Fruit fly (Drosophila melanogaster) whole organism, embryonic: ENCODE results near the gene CG4465.

Source experiments
- B-H1 ChIP-seq: fragments of 200-800 bp; sonication (Bioruptor generic); IDR thresholded peaks from 3 replicates; pipeline ENCODE4 v1.3.6; 2022; ENCODE audit warnings: missing biosample characterization, missing genetic modification characterization
- BtbVII ChIP-seq: fragments of 200-800 bp; sonication (Bioruptor generic); optimal IDR thresholded peaks from 3 replicates; lab custom pipeline; 2017; ENCODE audit warnings: missing biosample characterization, mild to moderate bottlenecking, missing genetic modification characterization
- C15 ChIP-seq: fragments of 200-800 bp; sonication (Bioruptor generic); IDR thresholded peaks from 3 replicates; pipeline ENCODE4 v1.3.6; 2022; ENCODE audit warnings: missing biosample characterization, missing genetic modification characterization
- CG10209 ChIP-seq: fragments of 200-800 bp; sonication (Bioruptor generic); optimal IDR thresholded peaks from 3 replicates; lab custom pipeline; 2017; ENCODE audit warnings: missing biosample characterization, mild to moderate bottlenecking, missing genetic modification characterization, missing genetic modification reagents
- CG10267 ChIP-seq: fragments of 200-800 bp; sonication (Bioruptor generic); optimal IDR thresholded peaks from 2 replicates; lab custom pipeline; 2018; ENCODE audit warnings: missing biosample characterization, mild to moderate bottlenecking, missing genetic modification characterization, moderate library complexity
- CG10366 ChIP-seq: fragments of 200-800 bp; sonication (Bioruptor generic); IDR thresholded peaks from 2 replicates; pipeline ENCODE4 v1.3.6; 2022; ENCODE audit warnings: missing biosample characterization, missing genetic modification characterization
- CG12071 ChIP-seq: fragments of 200-800 bp; sonication (Bioruptor generic); optimal IDR thresholded peaks from 3 replicates; lab custom pipeline; 2018; ENCODE audit warnings: missing biosample characterization, mild to moderate bottlenecking, missing genetic modification characterization
- CG13296 ChIP-seq: fragments of 200-800 bp; sonication (Bioruptor generic); optimal IDR thresholded peaks from 3 replicates; lab custom pipeline; 2018; ENCODE audit warnings: missing biosample characterization, mild to moderate bottlenecking, missing genetic modification characterization
- CG13424 ChIP-seq: fragments of 200-800 bp; sonication (Bioruptor generic); optimal IDR thresholded peaks from 2 replicates; lab custom pipeline; 2019; ENCODE audit warnings: missing biosample characterization, mild to moderate bottlenecking, missing genetic modification characterization, moderate library complexity
- CG17186 ChIP-seq: fragments of 200-800 bp; sonication (Bioruptor generic); optimal IDR thresholded peaks from 3 replicates; lab custom pipeline; 2017; ENCODE audit warnings: missing biosample characterization, missing genetic modification reagents, missing genetic modification characterization
- CG17385 ChIP-seq: fragments of 200-800 bp; sonication (Bioruptor generic); optimal IDR thresholded peaks from 3 replicates; lab custom pipeline; 2018; ENCODE audit warnings: missing biosample characterization, mild to moderate bottlenecking, missing genetic modification characterization
- CG17802 ChIP-seq: fragments of 200-800 bp; sonication (Bioruptor generic); optimal IDR thresholded peaks from 2 replicates; lab custom pipeline; 2018; ENCODE audit warnings: missing biosample characterization, mild to moderate bottlenecking, missing genetic modification characterization, moderate library complexity
- CG18599 ChIP-seq: fragments of 200-800 bp; sonication (Bioruptor generic); optimal IDR thresholded peaks from 3 replicates; lab custom pipeline; 2017; ENCODE audit warnings: missing biosample characterization, missing genetic modification characterization, mild to moderate bottlenecking, moderate library complexity, missing genetic modification reagents
- CG31441 ChIP-seq: fragments of 200-800 bp; sonication (Bioruptor generic); IDR thresholded peaks from 2 replicates; pipeline ENCODE4 v1.3.6; 2022; ENCODE audit warnings: missing biosample characterization, missing genetic modification characterization
- CG3281 ChIP-seq: fragments of 200-800 bp; sonication (Bioruptor generic); optimal IDR thresholded peaks from 3 replicates; lab custom pipeline; 2017; ENCODE audit warnings: missing biosample characterization, mild to moderate bottlenecking, missing genetic modification characterization
- CG33213 ChIP-seq: fragments of 200-800 bp; sonication (Bioruptor generic); optimal IDR thresholded peaks from 3 replicates; lab custom pipeline; 2016; ENCODE audit warnings: missing biosample characterization, missing genetic modification characterization
- CG34376 ChIP-seq: fragments of 200-800 bp; sonication (Bioruptor generic); optimal IDR thresholded peaks from 2 replicates; lab custom pipeline; 2018; ENCODE audit warnings: missing biosample characterization, mild to moderate bottlenecking, missing genetic modification characterization
- CG4328 ChIP-seq: fragments of 200-800 bp; sonication (Bioruptor generic); optimal IDR thresholded peaks from 3 replicates; lab custom pipeline; 2017; ENCODE audit warnings: missing biosample characterization, missing genetic modification reagents, missing genetic modification characterization
- CG4424 ChIP-seq: fragments of 200-800 bp; sonication (Bioruptor generic); optimal IDR thresholded peaks from 3 replicates; lab custom pipeline; 2016; ENCODE audit warnings: missing biosample characterization, missing genetic modification characterization
- CG6765 ChIP-seq: fragments of 200-800 bp; sonication (Bioruptor generic); optimal IDR thresholded peaks from 3 replicates; lab custom pipeline; 2017; ENCODE audit warnings: missing biosample characterization, mild to moderate bottlenecking, missing genetic modification characterization
- CG6813 ChIP-seq: fragments of 200-800 bp; sonication (Bioruptor generic); optimal IDR thresholded peaks from 2 replicates; lab custom pipeline; 2017; ENCODE audit warnings: missing biosample characterization, missing genetic modification characterization, mild to moderate bottlenecking, moderate library complexity, missing genetic modification reagents
- CG7987 ChIP-seq: fragments of 200-800 bp; sonication (Bioruptor generic); optimal IDR thresholded peaks from 2 replicates; lab custom pipeline; 2018; ENCODE audit warnings: missing biosample characterization, mild to moderate bottlenecking, missing genetic modification characterization, moderate library complexity
- CG8388 ChIP-seq: fragments of 200-800 bp; sonication (Bioruptor generic); optimal IDR thresholded peaks from 2 replicates; lab custom pipeline; 2019; ENCODE audit warnings: missing biosample characterization, mild to moderate bottlenecking, missing genetic modification characterization, moderate library complexity
- CrebB ChIP-seq: fragments of 200-800 bp; sonication (Bioruptor generic); optimal IDR thresholded peaks from 3 replicates; lab custom pipeline; 2018; ENCODE audit warnings: missing biosample characterization, mild to moderate bottlenecking, missing genetic modification characterization
- D19A ChIP-seq: fragments of 200-800 bp; optimal IDR thresholded peaks from 3 replicates; lab custom pipeline; 2019; ENCODE audit warnings: missing biosample characterization, mild to moderate bottlenecking, missing genetic modification characterization, moderate library complexity
- Deaf1 ChIP-seq: fragments of 200-800 bp; optimal IDR thresholded peaks from 3 replicates; lab custom pipeline; 2019; ENCODE audit warnings: missing biosample characterization, mild to moderate bottlenecking, missing genetic modification characterization, moderate library complexity
- Dip3 ChIP-seq: fragments of 200-800 bp; sonication (Bioruptor generic); optimal IDR thresholded peaks from 3 replicates; lab custom pipeline; 2016; ENCODE audit warnings: missing biosample characterization, missing genetic modification characterization
- HLH3B ChIP-seq: fragments of 200-800 bp; sonication (Bioruptor generic); IDR thresholded peaks from 2 replicates; pipeline ENCODE4 v1.3.6; 2022; ENCODE audit warnings: missing biosample characterization, missing genetic modification characterization
- Med ChIP-seq: fragments of 200-800 bp; sonication (Bioruptor generic); peaks from one replicate; lab custom pipeline; 2016; ENCODE audit warnings: missing biosample characterization, missing genetic modification characterization, mild to moderate bottlenecking, inconsistent platforms, moderate library complexity
- NFAT ChIP-seq: fragments of 200-800 bp; sonication (Bioruptor generic); IDR thresholded peaks from 2 replicates; pipeline ENCODE4 v1.3.6; 2022; ENCODE audit warnings: missing biosample characterization, missing genetic modification characterization
- NfI ChIP-seq: fragments of 200-800 bp; sonication (Bioruptor generic); optimal IDR thresholded peaks from 3 replicates; lab custom pipeline; 2018; ENCODE audit warnings: missing biosample characterization, mild to moderate bottlenecking, missing genetic modification characterization, moderate library complexity
- Sin3A ChIP-seq: fragments of >200 bp; optimal IDR thresholded peaks from 2 replicates; lab custom pipeline; 2018
- Usf ChIP-seq: fragments of 200-800 bp; sonication (Bioruptor generic); optimal IDR thresholded peaks from 2 replicates; lab custom pipeline; 2017; ENCODE audit warnings: missing genotype, missing biosample characterization, missing genetic modification characterization
- Xbp1 ChIP-seq: fragments of 200-800 bp; sonication (Bioruptor generic); optimal IDR thresholded peaks from 3 replicates; lab custom pipeline; 2016; ENCODE audit warnings: missing biosample characterization, mild to moderate bottlenecking, missing genetic modification characterization
- al ChIP-seq: fragments of 200-800 bp; sonication (Bioruptor generic); IDR thresholded peaks from 2 replicates; pipeline ENCODE4 v1.3.6; 2022; ENCODE audit warnings: missing biosample characterization, missing genetic modification characterization
- ara ChIP-seq: fragments of 200-800 bp; sonication (Bioruptor generic); IDR thresholded peaks from 2 replicates; pipeline ENCODE4 v1.3.6; 2022; ENCODE audit warnings: missing biosample characterization, missing genetic modification characterization
- az2 ChIP-seq: fragments of 200-800 bp; sonication (Bioruptor generic); optimal IDR thresholded peaks from 3 replicates; lab custom pipeline; 2016; ENCODE audit warnings: missing biosample characterization, missing genetic modification characterization
- bbx ChIP-seq: fragments of 200-800 bp; sonication (Bioruptor generic); IDR thresholded peaks from 2 replicates; pipeline ENCODE4 v1.3.6; 2022; ENCODE audit warnings: missing biosample characterization, missing genetic modification characterization; ENCODE audit not compliant: partially characterized antibody
- cg ChIP-seq: fragments of 200-800 bp; sonication (Bioruptor generic); optimal IDR thresholded peaks from 3 replicates; lab custom pipeline; 2019; ENCODE audit warnings: missing biosample characterization, mild to moderate bottlenecking, missing genetic modification characterization, moderate library complexity
- dmrt99B ChIP-seq: fragments of 200-800 bp; sonication (Bioruptor generic); optimal IDR thresholded peaks from 2 replicates; lab custom pipeline; 2018; ENCODE audit warnings: missing biosample characterization, mild to moderate bottlenecking, missing genetic modification characterization, moderate library complexity
- ems ChIP-seq: fragments of 200-800 bp; sonication (Bioruptor generic); optimal IDR thresholded peaks from 3 replicates; lab custom pipeline; 2016; ENCODE audit warnings: missing biosample characterization, missing genetic modification characterization
- gt ChIP-seq: fragments of 200-800 bp; sonication (Bioruptor generic); IDR thresholded peaks from 2 replicates; pipeline ENCODE4 v1.3.6; 2022; ENCODE audit warnings: missing biosample characterization, missing genetic modification characterization
- hth ChIP-seq: fragments of >200 bp; optimal IDR thresholded peaks from 2 replicates; lab custom pipeline; 2017; ENCODE audit warnings: inconsistent platforms
- jing ChIP-seq: fragments of 200-800 bp; sonication (Bioruptor generic); optimal IDR thresholded peaks from 2 replicates; lab custom pipeline; 2018; ENCODE audit warnings: missing biosample characterization, mild to moderate bottlenecking, missing genetic modification characterization
- klu ChIP-seq: fragments of 200-800 bp; sonication (Bioruptor generic); IDR thresholded peaks from 2 replicates; pipeline ENCODE4 v1.3.6; 2022; ENCODE audit warnings: missing biosample characterization, missing genetic modification characterization
- lab ChIP-seq: fragments of 200-800 bp; sonication (Bioruptor generic); optimal IDR thresholded peaks from 3 replicates; lab custom pipeline; 2017; ENCODE audit warnings: missing biosample characterization, missing genetic modification characterization, mild to moderate bottlenecking, moderate library complexity, missing genetic modification reagents
- odd ChIP-seq: fragments of 200-800 bp; sonication (Bioruptor generic); optimal IDR thresholded peaks from 2 replicates; lab custom pipeline; 2017; ENCODE audit warnings: missing biosample characterization, mild to moderate bottlenecking, missing genetic modification characterization
- tio ChIP-seq: fragments of 200-800 bp; sonication (Bioruptor generic); optimal IDR thresholded peaks from 2 replicates; lab custom pipeline; 2017; ENCODE audit warnings: missing biosample characterization, missing genetic modification characterization, inconsistent platforms
- trh ChIP-seq: fragments of 200-800 bp; sonication (Bioruptor generic); optimal IDR thresholded peaks from 2 replicates; lab custom pipeline; 2016; ENCODE audit warnings: missing biosample characterization, missing genetic modification characterization

CG4465 gene

dm6 chr3R:19875118-19875887, 42.3 kb downstream of the CG4465 start, which contains the start of gene Mrp5 (continued):
- TF ChIP-seq CG8388 (GFP tag; lab: Kevin White, UChicago) (peak; percentile 98), CG10366 (peak; percentile 69), CG17186 (GFP tag; lab: Kevin White, UChicago) (peak; percentile 11), D19A (tag; lab: Kevin White, UChicago) (peak; percentile 33), cg (GFP tag; lab: Kevin White, UChicago) (peak; percentile 78), Usf (no peak), CG6765 (GFP tag; lab: Kevin White, UChicago) (no peak), Xbp1 (GFP tag; lab: Kevin White, UChicago) (peak; percentile 61), CG3281 (GFP tag; lab: Kevin White, UChicago) (peak; percentile 26), trh (no peak), CG17385 (GFP tag; lab: Kevin White, UChicago) (peak; percentile 28), C15 (0 out of 3 replicates have a peak, but pooled peaks have one; percentile 47), tio (peak; percentile 20), B-H1 (peak; percentile 40; the same call in 2 of the 3 replicates), az2 (peak; percentile 40), al (GFP tag; lab: Robert Waterston, UW) (peak; percentile 32; the same call in 1 of the 2 replicates), CG31441 (GFP tag; lab: Robert Waterston, UW) (peak; percentile 39), CG7987 (peak; percentile 17), NFAT (peak; percentile 51; the same call in 1 of the 2 replicates), bbx (GFP tag; lab: Robert Waterston, UW) (peak; percentile 34; the same call in 1 of the 2 replicates), CG13424 (tag; lab: Kevin White, UChicago) (peak; percentile 26), ems (GFP tag; lab: Kevin White, UChicago) (no peak), CG10267 (peak; percentile 40), CG4424 (GFP tag; lab: Kevin White, UChicago) (peak; percentile 30)

DNA sequence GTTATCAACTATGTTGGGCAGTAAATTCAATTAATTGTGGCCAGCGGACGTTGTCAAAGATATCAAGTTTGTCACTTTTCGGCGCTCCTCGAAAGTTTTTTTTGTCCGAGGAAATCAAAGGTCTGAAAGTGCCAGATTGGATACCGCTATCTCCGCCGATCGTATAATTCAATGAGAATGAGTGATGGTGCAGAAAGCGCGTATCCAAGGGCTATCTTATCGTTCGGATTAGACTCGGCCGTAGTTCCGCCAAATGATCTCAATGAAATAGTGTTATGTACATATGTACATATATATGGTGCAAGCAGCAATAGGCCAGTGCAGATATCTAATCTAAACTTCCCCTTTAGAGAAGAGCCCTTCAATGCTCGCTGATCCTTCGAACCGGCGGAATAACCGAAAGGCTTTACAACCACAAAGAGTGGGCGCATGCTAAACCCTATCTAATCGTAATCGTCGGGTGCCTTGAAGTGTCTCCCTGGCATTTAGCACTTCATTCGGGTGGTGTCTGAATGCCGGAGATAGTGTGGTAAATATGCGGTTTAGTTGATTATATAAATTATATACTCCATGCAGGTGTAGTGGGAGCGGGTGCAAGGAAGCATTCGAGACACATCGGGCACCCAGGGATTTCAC, 44.4 kb downstream of the CG4465 start:
- no peak for TF ChIP-seq gt (GFP tag; lab: Robert Waterston, UW)
- TF ChIP-seq HLH3B (GFP tag; lab: Robert Waterston, UW): no peak
- TF ChIP-seq BtbVII (GFP tag; lab: Kevin White, UChicago): no peak
- peak; percentile 31 for TF ChIP-seq CG34376 (GFP tag; lab: Kevin White, UChicago)
- TF ChIP-seq CG6813: no peak
- TF ChIP-seq Med (GFP tag; lab: Kevin White, UChicago): peak; percentile 18
- no peak for TF ChIP-seq Sin3A (lab: Kevin White, UChicago)
- TF ChIP-seq CG12071: no peak
- TF ChIP-seq jing (GFP tag; lab: Kevin White, UChicago): no peak
- no peak for TF ChIP-seq CG33213 (GFP tag; lab: Kevin White, UChicago)
- no peak for TF ChIP-seq CG4328
- TF ChIP-seq CG13296 (GFP tag; lab: Kevin White, UChicago): peak; percentile 49
- TF ChIP-seq NfI: no peak
- TF ChIP-seq Deaf1 (tag; lab: Kevin White, UChicago): peak; percentile 47
- TF ChIP-seq klu: no peak
- TF ChIP-seq Dip3: no peak
- TF ChIP-seq ara (GFP tag; lab: Robert Waterston, UW): no peak
- TF ChIP-seq CG10209 (GFP tag; lab: Kevin White, UChicago): no peak
- TF ChIP-seq lab: peak; percentile 43
- peak; percentile 4 for TF ChIP-seq CG18599 (GFP tag; lab: Kevin White, UChicago)
- peak; percentile 42 for TF ChIP-seq odd (GFP tag; lab: Kevin White, UChicago)
- TF ChIP-seq hth (lab: Kevin White, UChicago): no peak
- no peak for TF ChIP-seq CG17802 (tag; lab: Kevin White, UChicago)
- TF ChIP-seq dmrt99B (tag; lab: Kevin White, UChicago): no peak
- TF ChIP-seq CrebB (tag; lab: Kevin White, UChicago): peak; percentile 5
